Worm (Caenorhabditis elegans): ENCODE measurements around the gene npp-22.

npp-22 gene

ce11 chrV:11682858-11683257 lies 50.4 kb downstream of the npp-22 start:
- no peak for TF ChIP-seq hpl-2 (GFP tag; optimal IDR thresholded peaks at IDR 0.05)
- no peak for TF ChIP-seq dpl-1 (GFP tag; optimal IDR thresholded peaks at IDR 0.05)
- TF ChIP-seq rnt-1 (tag; optimal IDR thresholded peaks at IDR 0.05), result no peak
- TF ChIP-seq tbx-2 (tag; optimal IDR thresholded peaks at IDR 0.05), result no peak
- no peak for TF ChIP-seq unc-62 (GFP tag; optimal IDR thresholded peaks at IDR 0.05)
- TF ChIP-seq lin-35 (GFP tag; optimal IDR thresholded peaks at IDR 0.05), result no peak
- no peak for TF ChIP-seq sox-4 (tag; optimal IDR thresholded peaks at IDR 0.05)
- no peak for TF ChIP-seq hlh-17 (GFP tag; optimal IDR thresholded peaks at IDR 0.05; ENCODE audit: borderline replicate concordance)
- TF ChIP-seq ceh-88 (GFP tag; IDR thresholded peaks at IDR 0.05), result no peak
- TF ChIP-seq nhr-84 (tag; optimal IDR thresholded peaks at IDR 0.05), result no peak
- no peak for TF ChIP-seq lin-13 (GFP tag; optimal IDR thresholded peaks at IDR 0.05)
- no peak for TF ChIP-seq nhr-28 (tag; optimal IDR thresholded peaks at IDR 0.05)
- TF ChIP-seq lsy-2 (tag; optimal IDR thresholded peaks at IDR 0.05), result peak in 1 of 2 experiments; percentile 3
- no peak for TF ChIP-seq unc-98 (GFP tag; IDR thresholded peaks at IDR 0.05)
- no peak for TF ChIP-seq efl-3 (GFP tag; optimal IDR thresholded peaks at IDR 0.05)
- no peak for TF ChIP-seq xbp-1 (tag; optimal IDR thresholded peaks at IDR 0.05)
- TF ChIP-seq fos-1 (tag; optimal IDR thresholded peaks at IDR 0.05), result no peak
- no peak for TF ChIP-seq vab-15 (tag; optimal IDR thresholded peaks at IDR 0.05)
- TF ChIP-seq ceh-8 (GFP tag; optimal IDR thresholded peaks at IDR 0.05), result no peak
- TF ChIP-seq dsc-1 (tag; optimal IDR thresholded peaks at IDR 0.05), result no peak
- TF ChIP-seq C34B4.2 (tag; optimal IDR thresholded peaks at IDR 0.05), result no peak
- no peak for TF ChIP-seq lin-15B (tag; optimal IDR thresholded peaks at IDR 0.05)
- TF ChIP-seq pag-3 (tag; optimal IDR thresholded peaks at IDR 0.05; ENCODE audit: borderline replicate concordance, insufficient read depth), result no peak
- TF ChIP-seq lin-39 (tag; optimal IDR thresholded peaks at IDR 0.05), result no peak
- no peak for TF ChIP-seq elt-2 (tag; optimal IDR thresholded peaks at IDR 0.05)
- no peak for TF ChIP-seq nhr-77 (tag; optimal IDR thresholded peaks at IDR 0.05)
- no peak for TF ChIP-seq efl-1 (optimal IDR thresholded peaks at IDR 0.05)
- peak in 1 of 2 experiments; percentile 58 for TF ChIP-seq efl-1 (GFP tag; optimal IDR thresholded peaks at IDR 0.05 in 1 of 2)
- TF ChIP-seq pax-3 (tag; optimal IDR thresholded peaks at IDR 0.05), result no peak
- TF ChIP-seq mef-2 (tag; optimal IDR thresholded peaks at IDR 0.05), result no peak
- no peak for TF ChIP-seq F16B12.6 (tag; optimal IDR thresholded peaks at IDR 0.05)
- no peak for TF ChIP-seq swsn-7 (tag; optimal IDR thresholded peaks at IDR 0.05)
- no peak for TF ChIP-seq egl-27 (tag; optimal IDR thresholded peaks at IDR 0.05)
- peak in 4 of 6 experiments; percentile 20 to 93 (median 28) for TF ChIP-seq elt-3 (tag; optimal IDR thresholded peaks at IDR 0.05)
- TF ChIP-seq tlp-1 (tag; optimal IDR thresholded peaks at IDR 0.05), result no peak
- TF ChIP-seq C16A3.4 (tag; optimal IDR thresholded peaks at IDR 0.05), result no peak
- TF ChIP-seq jun-1 (tag; optimal IDR thresholded peaks at IDR 0.05), result no peak
- TF ChIP-seq ceh-63 (GFP tag; optimal IDR thresholded peaks at IDR 0.05), result no peak
- no peak for TF ChIP-seq mab-9 (GFP tag; IDR thresholded peaks at IDR 0.05)
- TF ChIP-seq snu-23 (GFP tag; optimal IDR thresholded peaks at IDR 0.05), result no peak
- peak; percentile 67 for TF ChIP-seq nhr-85 (tag)
- TF ChIP-seq isw-1 (GFP tag; IDR thresholded peaks at IDR 0.05), result no peak
- TF ChIP-seq lir-3 (tag; optimal IDR thresholded peaks at IDR 0.05; ENCODE audit: poor library complexity), result no peak
- peak; percentile 45 for TF ChIP-seq lin-14 (GFP tag; optimal IDR thresholded peaks at IDR 0.05)
- no peak for TF ChIP-seq hlh-4 (tag; optimal IDR thresholded peaks at IDR 0.05)
- TF ChIP-seq blmp-1 (tag; optimal IDR thresholded peaks at IDR 0.05), result peak; percentile 58
- TF ChIP-seq ztf-11 (tag; optimal IDR thresholded peaks at IDR 0.05), result no peak
- no peak for TF ChIP-seq ets-5 (GFP tag; IDR thresholded peaks at IDR 0.05)
- TF ChIP-seq grh-1 (GFP tag; IDR thresholded peaks at IDR 0.05), result peak; percentile 69
- TF ChIP-seq ceh-90 (tag; optimal IDR thresholded peaks at IDR 0.05), result no peak

Data from whole organism, L1 larva.